Fruit fly (Drosophila melanogaster): Measurements from ENCODE around the gene cac.

The cac gene

DNA sequence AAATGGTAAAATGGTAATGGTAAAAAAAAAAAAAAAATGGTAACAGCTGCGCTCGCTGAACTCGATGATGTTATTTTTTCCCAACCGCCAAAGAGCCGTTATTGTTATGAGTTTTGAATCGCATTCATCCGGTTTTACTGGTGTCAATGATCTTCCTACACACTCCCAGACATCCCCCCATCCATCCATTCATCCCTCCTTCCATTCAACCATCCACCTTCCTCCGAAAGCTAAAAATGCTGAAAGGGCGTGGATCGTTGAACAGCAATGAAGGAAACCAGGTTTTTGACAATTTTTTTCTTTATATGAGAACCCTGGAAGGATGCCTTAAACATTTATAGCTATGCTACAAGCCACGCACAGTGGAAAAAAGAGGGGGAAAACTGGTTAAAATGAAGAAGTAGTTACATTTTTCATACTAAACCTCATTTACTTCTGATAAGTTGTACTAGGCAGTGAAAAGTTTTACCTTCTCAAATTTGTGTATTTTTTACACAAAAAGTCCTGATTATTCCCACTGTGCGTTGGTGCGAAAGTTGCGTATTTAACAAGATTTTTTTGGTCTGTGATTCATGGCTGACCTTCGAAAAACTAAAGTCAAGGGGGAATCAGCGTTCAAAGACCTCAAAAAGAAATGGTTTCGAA, 15.2 kb upstream of the cac start:
- no peak for TF ChIP-seq CG5204 (GFP tag; optimal IDR thresholded peaks at IDR 0.05)
- no peak for TF ChIP-seq ovo (GFP tag; optimal IDR thresholded peaks at IDR 0.05)
- no peak for TF ChIP-seq Crg-1 (GFP tag; optimal IDR thresholded peaks at IDR 0.05)
- no peak for TF ChIP-seq CG11617 (GFP tag; optimal IDR thresholded peaks at IDR 0.05)
- no peak for TF ChIP-seq kay (GFP tag; ENCODE audit: borderline replicate concordance)
- no peak for TF ChIP-seq cnc (optimal IDR thresholded peaks at IDR 0.05)
- no peak for TF ChIP-seq bab1 (GFP tag; optimal IDR thresholded peaks at IDR 0.05)
- TF ChIP-seq Mnt (GFP tag; optimal IDR thresholded peaks at IDR 0.05) = no peak
- no peak for TF ChIP-seq CG12768 (GFP tag; optimal IDR thresholded peaks at IDR 0.05)
- TF ChIP-seq CG1620 (GFP tag; optimal IDR thresholded peaks at IDR 0.05) = no peak
- TF ChIP-seq CG33017 (tag; optimal IDR thresholded peaks at IDR 0.05) = no peak
- TF ChIP-seq CG7045 (GFP tag; optimal IDR thresholded peaks at IDR 0.05) = no peak
- no peak for TF ChIP-seq Hr96 (GFP tag; optimal IDR thresholded peaks at IDR 0.05)

dm6 chrX:11993279-11993678, 8.4 kb upstream of the cac start:
- TF ChIP-seq pad (GFP tag; optimal IDR thresholded peaks at IDR 0.05) = no peak
- TF ChIP-seq cic (GFP tag; optimal IDR thresholded peaks at IDR 0.05) = no peak
- no peak for TF ChIP-seq ovo (GFP tag; optimal IDR thresholded peaks at IDR 0.05)
- TF ChIP-seq CG5204 (GFP tag; optimal IDR thresholded peaks at IDR 0.05) = no peak
- no peak for TF ChIP-seq kay (GFP tag; ENCODE audit: borderline replicate concordance)
- TF ChIP-seq cnc (optimal IDR thresholded peaks at IDR 0.05) = no peak
- TF ChIP-seq CG1620 (GFP tag; optimal IDR thresholded peaks at IDR 0.05) = no peak
- TF ChIP-seq CG7045 (GFP tag; optimal IDR thresholded peaks at IDR 0.05) = no peak
- TF ChIP-seq Hr96 (GFP tag; optimal IDR thresholded peaks at IDR 0.05) = no peak
- TF ChIP-seq toe (GFP tag; optimal IDR thresholded peaks at IDR 0.05) = no peak
- no peak for TF ChIP-seq Crg-1 (GFP tag; optimal IDR thresholded peaks at IDR 0.05)
- no peak for TF ChIP-seq bab1 (GFP tag; optimal IDR thresholded peaks at IDR 0.05)
- TF ChIP-seq Mnt (GFP tag; optimal IDR thresholded peaks at IDR 0.05) = no peak

DNA sequence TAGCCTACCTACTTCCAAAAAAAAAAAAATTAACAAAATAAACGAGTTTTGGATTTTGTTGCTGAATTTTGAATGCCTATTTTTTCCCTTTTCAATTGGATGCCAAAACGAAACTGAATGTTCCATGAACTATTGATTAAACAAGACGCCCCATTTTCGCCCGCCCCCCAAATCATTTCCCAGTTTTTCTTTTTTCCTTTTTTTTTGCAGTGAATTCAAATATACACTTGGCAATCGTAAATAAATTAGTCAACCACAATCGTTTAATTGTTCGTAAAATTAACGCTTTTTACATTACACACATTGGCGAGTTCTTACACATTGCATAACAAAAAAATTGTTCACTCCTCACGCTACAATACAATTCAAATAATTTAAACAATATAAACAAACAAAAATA, 7.8 kb upstream of the cac start, which contains the start of gene CG18130:
TSS of gene CG18130 (minus strand) at position 101 of the 400 bp plus-strand sequence.
- TF ChIP-seq CG33017 (tag; optimal IDR thresholded peaks at IDR 0.05) = no peak
- TF ChIP-seq CG12768 (GFP tag; optimal IDR thresholded peaks at IDR 0.05) = no peak
- no peak for TF ChIP-seq Clk (GFP tag; optimal IDR thresholded peaks at IDR 0.05)
- TF ChIP-seq toe (GFP tag; optimal IDR thresholded peaks at IDR 0.05) = no peak
- no peak for TF ChIP-seq kay (GFP tag; ENCODE audit: borderline replicate concordance)
- no peak for TF ChIP-seq tj (GFP tag; optimal IDR thresholded peaks at IDR 0.05)
- TF ChIP-seq pad (GFP tag; optimal IDR thresholded peaks at IDR 0.05) = no peak
- no peak for TF ChIP-seq CG1620 (GFP tag; optimal IDR thresholded peaks at IDR 0.05)
- TF ChIP-seq cnc (optimal IDR thresholded peaks at IDR 0.05) = no peak
- no peak for TF ChIP-seq CG7045 (GFP tag; optimal IDR thresholded peaks at IDR 0.05)
- no peak for TF ChIP-seq ovo (GFP tag; optimal IDR thresholded peaks at IDR 0.05)
- TF ChIP-seq CG7101 (tag; optimal IDR thresholded peaks at IDR 0.05) = no peak
- TF ChIP-seq Mnt (GFP tag; optimal IDR thresholded peaks at IDR 0.05) = no peak
- no peak for TF ChIP-seq cic (GFP tag; optimal IDR thresholded peaks at IDR 0.05)
- TF ChIP-seq CG5204 (GFP tag; optimal IDR thresholded peaks at IDR 0.05) = no peak
- no peak for TF ChIP-seq bab1 (GFP tag; optimal IDR thresholded peaks at IDR 0.05)
- TF ChIP-seq Hr96 (GFP tag; optimal IDR thresholded peaks at IDR 0.05) = no peak
- no peak for TF ChIP-seq CG14711 (tag; optimal IDR thresholded peaks at IDR 0.05)
- TF ChIP-seq CG11617 (GFP tag; optimal IDR thresholded peaks at IDR 0.05) = no peak
- TF ChIP-seq Crg-1 (GFP tag; optimal IDR thresholded peaks at IDR 0.05) = no peak

- TF ChIP-seq ovo (GFP tag; optimal IDR thresholded peaks at IDR 0.05) (no peak), CG5204 (GFP tag; optimal IDR thresholded peaks at IDR 0.05) (no peak), kay (GFP tag; ENCODE audit: borderline replicate concordance) (no peak), Crg-1 (GFP tag; optimal IDR thresholded peaks at IDR 0.05) (no peak), bab1 (GFP tag; optimal IDR thresholded peaks at IDR 0.05) (no peak), CG1620 (GFP tag; optimal IDR thresholded peaks at IDR 0.05) (no peak), Clk (GFP tag; optimal IDR thresholded peaks at IDR 0.05) (no peak), tj (GFP tag; optimal IDR thresholded peaks at IDR 0.05) (no peak), CG33017 (tag; optimal IDR thresholded peaks at IDR 0.05) (no peak), CG7045 (GFP tag; optimal IDR thresholded peaks at IDR 0.05) (no peak), cic (GFP tag; optimal IDR thresholded peaks at IDR 0.05) (no peak), Mnt (GFP tag; optimal IDR thresholded peaks at IDR 0.05) (no peak), CG7101 (tag; optimal IDR thresholded peaks at IDR 0.05) (no peak), toe (GFP tag; optimal IDR thresholded peaks at IDR 0.05) (no peak), Hr96 (GFP tag; optimal IDR thresholded peaks at IDR 0.05) (no peak), CG11617 (GFP tag; optimal IDR thresholded peaks at IDR 0.05) (no peak), CG12768 (GFP tag; optimal IDR thresholded peaks at IDR 0.05) (no peak)
Measured at dm6 chrX:11988912-11989311, 4.0 kb upstream of the cac start, which contains the start of gene tsg. Gene tsg, minus strand, starts transcription at chrX:11988948.

dm6 chrX:11987664-11988063, 2.8 kb upstream of the cac start, which contains the start of gene gd:
Gene gd, minus strand, starts transcription at chrX:11987764.
- TF ChIP-seq CG7045 (GFP tag; optimal IDR thresholded peaks at IDR 0.05) = no peak
- TF ChIP-seq pad (GFP tag; optimal IDR thresholded peaks at IDR 0.05) = peak; percentile 85

DNA sequence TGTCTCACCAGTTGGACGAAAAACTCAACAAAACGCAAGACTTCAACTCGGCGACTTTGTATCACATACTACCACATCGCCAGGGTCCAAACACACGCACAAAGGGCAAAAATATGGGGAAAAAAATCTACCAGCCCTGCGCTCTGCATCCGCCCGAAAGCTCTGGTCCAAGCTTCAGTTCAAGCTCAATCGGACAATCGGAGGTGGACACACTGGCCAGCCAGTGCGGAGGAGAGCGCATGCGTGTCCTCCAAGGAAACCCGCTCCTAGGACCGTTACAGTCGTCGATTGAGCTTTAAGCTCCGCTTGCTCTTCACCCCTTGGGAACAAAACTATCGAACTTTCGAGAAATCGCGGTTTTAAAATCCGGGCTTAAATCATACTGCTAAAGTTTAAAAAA, 1.0 kb downstream of the cac start:
- TF ChIP-seq Hr96 (GFP tag; optimal IDR thresholded peaks at IDR 0.05) = no peak
- TF ChIP-seq Clk (GFP tag; optimal IDR thresholded peaks at IDR 0.05) = no peak
- no peak for TF ChIP-seq pad (GFP tag; optimal IDR thresholded peaks at IDR 0.05)
- TF ChIP-seq CG11617 (GFP tag; optimal IDR thresholded peaks at IDR 0.05) = no peak
- no peak for TF ChIP-seq Mnt (GFP tag; optimal IDR thresholded peaks at IDR 0.05)
- TF ChIP-seq tj (GFP tag; optimal IDR thresholded peaks at IDR 0.05) = no peak
- no peak for TF ChIP-seq CG7045 (GFP tag; optimal IDR thresholded peaks at IDR 0.05)
- TF ChIP-seq ovo (GFP tag; optimal IDR thresholded peaks at IDR 0.05) = no peak
- TF ChIP-seq toe (GFP tag; optimal IDR thresholded peaks at IDR 0.05) = no peak
- TF ChIP-seq CG7101 (tag; optimal IDR thresholded peaks at IDR 0.05) = no peak
- no peak for TF ChIP-seq cnc (optimal IDR thresholded peaks at IDR 0.05)
- TF ChIP-seq CG12768 (GFP tag; optimal IDR thresholded peaks at IDR 0.05) = no peak
- TF ChIP-seq CG1620 (GFP tag; optimal IDR thresholded peaks at IDR 0.05) = no peak
- TF ChIP-seq bab1 (GFP tag; optimal IDR thresholded peaks at IDR 0.05) = no peak
- no peak for TF ChIP-seq kay (GFP tag; ENCODE audit: borderline replicate concordance)
- TF ChIP-seq CG33017 (tag; optimal IDR thresholded peaks at IDR 0.05) = no peak
- TF ChIP-seq cic (GFP tag; optimal IDR thresholded peaks at IDR 0.05) = no peak
